Worm (Caenorhabditis elegans) whole organism, L1 larva: Measurements from ENCODE around the gene ttr-43.
A peak's percentile ranks its signal among the peaks of the same experiment; 100 is the strongest.

Experiments used
- C34B4.2 ChIP-seq: sonication (generic microtip); optimal IDR thresholded peaks from 2 replicates; lab custom pipeline; 2017; ENCODE audit warnings: mild to moderate bottlenecking, missing genetic modification characterization, missing compliant biosample characterization
- F16B12.6 ChIP-seq: fragments of 150-350 bp; optimal IDR thresholded peaks from 2 replicates; lab custom pipeline; 2014; ENCODE audit warnings: missing biosample characterization, missing genetic modification characterization
- alr-1 ChIP-seq: fragments of 200-800 bp; sonication (Bioruptor generic); optimal IDR thresholded peaks from 2 replicates; lab custom pipeline; 2018; ENCODE audit warnings: borderline replicate concordance, mild to moderate bottlenecking, missing genetic modification characterization, missing compliant biosample characterization
- aly-2 ChIP-seq: fragments of 150-350 bp; optimal IDR thresholded peaks from 2 replicates; lab custom pipeline; 2014; ENCODE audit warnings: missing biosample characterization, missing genetic modification characterization
- blmp-1 ChIP-seq: fragments of 150-350 bp; optimal IDR thresholded peaks from 2 replicates; lab custom pipeline; 2014; ENCODE audit warnings: missing biosample characterization, missing genetic modification characterization
- ceh-82 ChIP-seq, 3 experiments: fragments of 150-350 bp in 1 of 3; sonication (generic microtip) in 2 of 3; optimal IDR thresholded peaks; 2 replicates each; lab custom pipeline; 2014 to 2017; ENCODE audit warnings: missing biosample characterization in 3 of 3, missing genetic modification characterization in 3 of 3
- ceh-90 ChIP-seq: sonication (generic microtip); optimal IDR thresholded peaks from 2 replicates; lab custom pipeline; 2016; ENCODE audit warnings: missing genetic modification characterization, missing compliant biosample characterization
- efl-3 ChIP-seq: fragments of 200-800 bp; sonication (Bioruptor generic); optimal IDR thresholded peaks from 2 replicates; lab custom pipeline; 2018; ENCODE audit warnings: mild to moderate bottlenecking, missing genetic modification characterization, missing compliant biosample characterization
- egl-27 ChIP-seq, 2 experiments: fragments of 150-350 bp in 1 of 2; sonication (generic microtip); optimal IDR thresholded peaks; 3 replicates each; lab custom pipeline; 2017 to 2018; ENCODE audit warnings: missing biosample characterization in 2 of 2, missing genetic modification characterization in 2 of 2, missing genetic modification reagents in 2 of 2
- elt-2 ChIP-seq: sonication (generic microtip); optimal IDR thresholded peaks from 2 replicates; lab custom pipeline; 2016; ENCODE audit warnings: missing genetic modification characterization, mild to moderate bottlenecking, inconsistent platforms, missing compliant biosample characterization, missing genetic modification reagents
- elt-3 ChIP-seq, 6 experiments: fragments of 150-350 bp in 1 of 6; sonication (generic microtip); optimal IDR thresholded peaks; 2 replicates each; lab custom pipeline; 2017 to 2018; ENCODE audit warnings: missing biosample characterization in 6 of 6, missing genetic modification characterization in 6 of 6, inconsistent platforms in 1 of 6
- ets-5 ChIP-seq: fragments of 200-800 bp; sonication (Bioruptor generic); IDR thresholded peaks from 2 replicates; pipeline ENCODE4 v1.3.6; 2022; ENCODE audit warnings: missing genetic modification characterization, missing compliant biosample characterization
- fkh-10 ChIP-seq: sonication (generic microtip); optimal IDR thresholded peaks from 2 replicates; lab custom pipeline; 2017; ENCODE audit warnings: missing biosample characterization, missing genetic modification reagents, missing genetic modification characterization
- fkh-4 ChIP-seq: sonication (generic microtip); optimal IDR thresholded peaks from 2 replicates; lab custom pipeline; 2016; ENCODE audit warnings: missing compliant biosample characterization, missing genetic modification characterization, borderline replicate concordance
- fkh-8 ChIP-seq: sonication (generic microtip); optimal IDR thresholded peaks from 2 replicates; lab custom pipeline; 2016; ENCODE audit warnings: mild to moderate bottlenecking, missing genetic modification characterization, missing compliant biosample characterization
- fos-1 ChIP-seq: fragments of 150-350 bp; optimal IDR thresholded peaks from 2 replicates; lab custom pipeline; 2014; ENCODE audit warnings: missing biosample characterization, missing genetic modification characterization
- grh-1 ChIP-seq: fragments of 200-800 bp; sonication (Bioruptor generic); IDR thresholded peaks from 2 replicates; pipeline ENCODE4 v1.3.6; 2022; ENCODE audit warnings: missing genetic modification reagents, missing genetic modification characterization, missing compliant biosample characterization
- hlh-4 ChIP-seq: sonication (generic microtip); optimal IDR thresholded peaks from 2 replicates; lab custom pipeline; 2016; ENCODE audit warnings: mild to moderate bottlenecking, missing genetic modification characterization, missing compliant biosample characterization
- irx-1 ChIP-seq: sonication (generic microtip); optimal IDR thresholded peaks from 2 replicates; lab custom pipeline; 2016; ENCODE audit warnings: missing genetic modification characterization, missing compliant biosample characterization
- isw-1 ChIP-seq: fragments of 200-800 bp; sonication (Bioruptor generic); IDR thresholded peaks from 2 replicates; pipeline ENCODE4 v1.3.6; 2022; ENCODE audit warnings: missing genetic modification characterization, missing compliant biosample characterization
- lin-14 ChIP-seq: fragments of 200-800 bp; sonication (Bioruptor generic); optimal IDR thresholded peaks from 2 replicates; lab custom pipeline; 2018; ENCODE audit warnings: mild to moderate bottlenecking, missing genetic modification characterization, moderate library complexity, missing compliant biosample characterization
- lin-35 ChIP-seq, 2 experiments: fragments of 150-350 bp; optimal IDR thresholded peaks; 2 replicates each; lab custom pipeline; 2014; ENCODE audit warnings: missing biosample characterization in 2 of 2, missing genetic modification characterization in 2 of 2, missing genetic modification reagents in 2 of 2
- lsy-2 ChIP-seq, 2 experiments: fragments of 150-350 bp; optimal IDR thresholded peaks; 2 replicates each; lab custom pipeline; 2014; ENCODE audit warnings: missing biosample characterization in 2 of 2, missing genetic modification characterization in 2 of 2
- mab-9 ChIP-seq: fragments of 200-800 bp; sonication (Bioruptor generic); IDR thresholded peaks from 2 replicates; pipeline ENCODE4 v1.3.6; 2022; ENCODE audit warnings: missing genetic modification reagents, missing genetic modification characterization, missing compliant biosample characterization
- mef-2 ChIP-seq: fragments of 150-350 bp; optimal IDR thresholded peaks from 2 replicates; lab custom pipeline; 2014; ENCODE audit warnings: missing biosample characterization, missing genetic modification characterization
- nhr-11 ChIP-seq: fragments of 150-350 bp; optimal IDR thresholded peaks from 2 replicates; lab custom pipeline; 2014; ENCODE audit warnings: missing biosample characterization, missing genetic modification characterization
- nhr-12 ChIP-seq: sonication (generic microtip); optimal IDR thresholded peaks from 2 replicates; lab custom pipeline; 2017; ENCODE audit warnings: missing biosample characterization, missing genetic modification characterization
- nhr-19 ChIP-seq: fragments of 200-800 bp; sonication (Bioruptor generic); conservative IDR thresholded peaks from 2 replicates; pipeline ENCODE4 v1.3.6; 2022; ENCODE audit warnings: missing genetic modification characterization, missing compliant biosample characterization
- nhr-20 ChIP-seq: sonication (generic microtip); optimal IDR thresholded peaks from 2 replicates; lab custom pipeline; 2016; ENCODE audit warnings: mild to moderate bottlenecking, missing genetic modification characterization, missing compliant biosample characterization
- nhr-237 ChIP-seq: fragments of 150-350 bp; optimal IDR thresholded peaks from 2 replicates; lab custom pipeline; 2014; ENCODE audit warnings: missing biosample characterization, missing genetic modification characterization
- nhr-71 ChIP-seq: sonication (generic microtip); optimal IDR thresholded peaks from 2 replicates; lab custom pipeline; 2016; ENCODE audit warnings: mild to moderate bottlenecking, missing genetic modification characterization, moderate library complexity, missing compliant biosample characterization
- nhr-76 ChIP-seq: sonication (generic microtip); optimal IDR thresholded peaks from 2 replicates; lab custom pipeline; 2017; ENCODE audit warnings: missing biosample characterization, missing genetic modification characterization
- nhr-77 ChIP-seq: fragments of 150-350 bp; optimal IDR thresholded peaks from 2 replicates; lab custom pipeline; 2014; ENCODE audit warnings: missing biosample characterization, missing genetic modification characterization
- nhr-85 ChIP-seq: sonication (generic microtip); peaks from one replicate; lab custom pipeline; 2016; ENCODE audit warnings: missing genetic modification characterization, inconsistent platforms, missing compliant biosample characterization
- nhr-90 ChIP-seq: sonication (generic microtip); optimal IDR thresholded peaks from 2 replicates; lab custom pipeline; 2016; ENCODE audit warnings: mild to moderate bottlenecking, missing genetic modification characterization, missing compliant biosample characterization; ENCODE audit not compliant: poor library complexity
- pag-3 ChIP-seq: sonication (generic microtip); optimal IDR thresholded peaks from 2 replicates; lab custom pipeline; 2017; ENCODE audit warnings: missing genetic modification characterization, mild to moderate bottlenecking, missing compliant biosample characterization, antibody characterized with exemption, borderline replicate concordance; ENCODE audit not compliant: insufficient read depth
- pax-3 ChIP-seq: fragments of 200-800 bp; sonication (Bioruptor generic); optimal IDR thresholded peaks from 2 replicates; lab custom pipeline; 2018; ENCODE audit warnings: mild to moderate bottlenecking, missing genetic modification characterization, moderate library complexity, missing compliant biosample characterization
- pqm-1 ChIP-seq: sonication (generic microtip); optimal IDR thresholded peaks from 3 replicates; lab custom pipeline; 2017; ENCODE audit warnings: missing biosample characterization, missing genetic modification characterization
- skn-1 ChIP-seq: fragments of 150-350 bp; optimal IDR thresholded peaks from 2 replicates; lab custom pipeline; 2014; ENCODE audit warnings: missing biosample characterization, missing genetic modification characterization
- snpc-4 ChIP-seq: fragments of 150-350 bp; optimal IDR thresholded peaks from 2 replicates; lab custom pipeline; 2014; ENCODE audit warnings: missing biosample characterization, missing genetic modification characterization
- snu-23 ChIP-seq: sonication (generic microtip); optimal IDR thresholded peaks from 2 replicates; lab custom pipeline; 2016; ENCODE audit warnings: missing genetic modification characterization, missing compliant biosample characterization
- sox-4 ChIP-seq: sonication (generic microtip); optimal IDR thresholded peaks from 2 replicates; lab custom pipeline; 2016; ENCODE audit warnings: missing genetic modification characterization, missing compliant biosample characterization
- sptf-1 ChIP-seq: fragments of 150-350 bp; optimal IDR thresholded peaks from 2 replicates; lab custom pipeline; 2014; ENCODE audit warnings: missing biosample characterization, missing genetic modification characterization
- tbx-2 ChIP-seq: sonication (generic microtip); optimal IDR thresholded peaks from 2 replicates; lab custom pipeline; 2016; ENCODE audit warnings: missing genetic modification characterization, missing compliant biosample characterization
- unc-130 ChIP-seq: fragments of 150-350 bp; optimal IDR thresholded peaks from 2 replicates; lab custom pipeline; 2017; ENCODE audit warnings: missing biosample characterization, missing genetic modification characterization, inconsistent platforms
- unc-98 ChIP-seq: fragments of 200-800 bp; sonication (Bioruptor generic); IDR thresholded peaks from 2 replicates; pipeline ENCODE4 v1.3.6; 2022; ENCODE audit warnings: missing genetic modification characterization, missing compliant biosample characterization
- xbp-1 ChIP-seq: sonication (generic microtip); optimal IDR thresholded peaks from 2 replicates; lab custom pipeline; 2016; ENCODE audit warnings: missing genetic modification characterization, missing compliant biosample characterization
- zag-1 ChIP-seq: fragments of 150-350 bp; optimal IDR thresholded peaks from 2 replicates; lab custom pipeline; 2014; ENCODE audit warnings: missing biosample characterization, missing genetic modification characterization
- ztf-11 ChIP-seq, 2 experiments: sonication (generic microtip); optimal IDR thresholded peaks; 2 replicates each; lab custom pipeline; 2016 to 2017; ENCODE audit warnings: missing genetic modification characterization in 2 of 2, missing biosample characterization in 1 of 2, missing compliant biosample characterization in 1 of 2

The ttr-43 gene

ce11 chrV:12555872-12556271 lies 34.6 kb downstream of the ttr-43 start:
- peak; percentile 59 for TF ChIP-seq nhr-71 (tag; lab: Kevin White, UChicago)
- peak; percentile 80 for TF ChIP-seq blmp-1 (tag; lab: Kevin White, UChicago)
- TF ChIP-seq skn-1 (tag; lab: Kevin White, UChicago), result no peak
- TF ChIP-seq grh-1 (GFP tag; lab: Robert Waterston, UW), result 0 out of 2 replicates have a peak, but pooled peaks have one; percentile 5
- TF ChIP-seq tbx-2 (tag; lab: Kevin White, UChicago), result peak; percentile 37
- peak in 3 of 6 experiments; percentile 32 to 85 (median 59) for TF ChIP-seq elt-3 (tag; optimal IDR thresholded peaks at IDR 0.05; lab: Kevin White, UChicago)
- TF ChIP-seq nhr-19 (GFP tag; lab: Robert Waterston, UW), result peak; percentile 21
- no peak for TF ChIP-seq snpc-4
- peak; percentile 84 for TF ChIP-seq nhr-85 (tag; lab: Kevin White, UChicago)
- peak in 1 of 2 experiments; percentile 25 for TF ChIP-seq lsy-2 (tag; optimal IDR thresholded peaks at IDR 0.05; lab: Kevin White, UChicago)
- TF ChIP-seq nhr-90, result peak; percentile 2
- TF ChIP-seq nhr-20 (tag; lab: Kevin White, UChicago), result peak; percentile 42
- TF ChIP-seq efl-3 (GFP tag; lab: Kevin White, UChicago), result no peak
- TF ChIP-seq unc-130 (tag; lab: Kevin White, UChicago), result peak; percentile 25
- no peak for TF ChIP-seq nhr-77
- peak in 1 of 2 experiments; percentile 9 for TF ChIP-seq lin-35 (GFP tag; optimal IDR thresholded peaks at IDR 0.05; lab: Kevin White, UChicago)
- peak; percentile 30 for TF ChIP-seq snu-23 (GFP tag; lab: Kevin White, UChicago)
- peak; percentile 38 for TF ChIP-seq lin-14 (GFP tag; lab: Kevin White, UChicago)

- no peak for TF ChIP-seq egl-27 (tag; optimal IDR thresholded peaks at IDR 0.05; lab: Kevin White, UChicago)
- TF ChIP-seq F16B12.6 (tag; lab: Kevin White, UChicago), result no peak
- no peak for TF ChIP-seq fkh-10 (GFP tag; lab: Kevin White, UChicago)
- TF ChIP-seq C34B4.2 (tag; lab: Kevin White, UChicago), result no peak
- TF ChIP-seq sptf-1 (tag; lab: Kevin White, UChicago), result no peak
- peak; percentile 64 for TF ChIP-seq unc-130 (tag; lab: Kevin White, UChicago)
- no peak for TF ChIP-seq isw-1 (GFP tag; lab: Robert Waterston, UW)
- TF ChIP-seq ceh-82 (tag; optimal IDR thresholded peaks at IDR 0.05; lab: Kevin White, UChicago), result no peak
- peak; percentile 74 for TF ChIP-seq nhr-71 (tag; lab: Kevin White, UChicago)
- TF ChIP-seq mab-9 (GFP tag; lab: Robert Waterston, UW), result no peak
- no peak for TF ChIP-seq nhr-11 (tag; lab: Kevin White, UChicago)
- TF ChIP-seq snu-23 (GFP tag; lab: Kevin White, UChicago), result peak; percentile 64
- TF ChIP-seq nhr-237 (tag; lab: Kevin White, UChicago), result no peak
- no peak for TF ChIP-seq nhr-76 (tag; lab: Kevin White, UChicago)
- TF ChIP-seq aly-2 (tag; lab: Kevin White, UChicago), result no peak
- TF ChIP-seq nhr-12 (tag; lab: Kevin White, UChicago), result no peak
- no peak for TF ChIP-seq hlh-4
- no peak for TF ChIP-seq pag-3 (tag; lab: Kevin White, UChicago)
- no peak for TF ChIP-seq sox-4 (tag; lab: Kevin White, UChicago)
- peak; percentile 7 to 56 for TF ChIP-seq lsy-2 (tag; optimal IDR thresholded peaks at IDR 0.05; lab: Kevin White, UChicago)
- TF ChIP-seq pax-3 (tag; lab: Kevin White, UChicago), result no peak
- no peak for TF ChIP-seq pqm-1
- no peak for TF ChIP-seq fkh-4
- peak; percentile 98 for TF ChIP-seq nhr-85 (tag; lab: Kevin White, UChicago)
- TF ChIP-seq fos-1, result no peak
- no peak for TF ChIP-seq ets-5 (GFP tag; lab: Robert Waterston, UW)
- no peak for TF ChIP-seq mef-2 (tag; lab: Kevin White, UChicago)
- no peak for TF ChIP-seq irx-1
- TF ChIP-seq grh-1 (GFP tag; lab: Robert Waterston, UW), result peak; percentile 51; the same call in 1 of the 2 replicates
- no peak for TF ChIP-seq xbp-1 (tag; lab: Kevin White, UChicago)
- TF ChIP-seq alr-1 (tag; lab: Kevin White, UChicago), result no peak
- TF ChIP-seq elt-2 (tag; lab: Kevin White, UChicago), result no peak
- TF ChIP-seq ceh-90, result no peak
- TF ChIP-seq zag-1, result no peak
- TF ChIP-seq ztf-11 (tag; optimal IDR thresholded peaks at IDR 0.05; lab: Kevin White, UChicago), result no peak
- TF ChIP-seq unc-98 (GFP tag; lab: Robert Waterston, UW), result no peak
- no peak for TF ChIP-seq fkh-8
These were observed 36.1 kb downstream of the ttr-43 start for ce11 chrV:12554172-12555031.
